Fruit fly (Drosophila melanogaster) whole organism, pupa: ENCODE results near the gene CG13300.

Experiments used
- CG12605 ChIP-seq: fragments of 200-800 bp; sonication (Bioruptor generic); IDR thresholded peaks from 2 replicates; pipeline ENCODE4 v1.3.6; 2022; ENCODE audit warnings: missing biosample characterization, missing genetic modification characterization
- CG17806 ChIP-seq: fragments of 200-800 bp; sonication (Bioruptor generic); optimal IDR thresholded peaks from 2 replicates; lab custom pipeline; 2018; ENCODE audit warnings: missing biosample characterization, mild to moderate bottlenecking, missing genetic modification characterization, moderate library complexity
- CG34367 ChIP-seq: fragments of 200-800 bp; sonication (Bioruptor generic); optimal IDR thresholded peaks from 2 replicates; lab custom pipeline; 2018; ENCODE audit warnings: missing biosample characterization, mild to moderate bottlenecking, missing genetic modification characterization
- CG4496 ChIP-seq: fragments of 200-800 bp; sonication (Bioruptor generic); IDR thresholded peaks from 3 replicates; pipeline ENCODE4 v1.3.6; 2022; ENCODE audit warnings: missing biosample characterization, missing genetic modification characterization
- CG8159 ChIP-seq: fragments of 200-800 bp; sonication (Bioruptor generic); optimal IDR thresholded peaks from 3 replicates; lab custom pipeline; 2018; ENCODE audit warnings: missing biosample characterization, mild to moderate bottlenecking, missing genetic modification characterization, moderate library complexity
- CG8301 ChIP-seq: fragments of 200-800 bp; sonication (Bioruptor generic); optimal IDR thresholded peaks from 2 replicates; lab custom pipeline; 2018; ENCODE audit warnings: missing biosample characterization, mild to moderate bottlenecking, missing genetic modification characterization
- D1 ChIP-seq: fragments of 200-800 bp; sonication (Bioruptor generic); optimal IDR thresholded peaks from 2 replicates; lab custom pipeline; 2018; ENCODE audit warnings: missing biosample characterization, mild to moderate bottlenecking, missing genetic modification characterization, moderate library complexity
- EcR ChIP-seq: fragments of 200-800 bp; sonication (Bioruptor generic); optimal IDR thresholded peaks from 3 replicates; lab custom pipeline; 2019; ENCODE audit warnings: missing biosample characterization, missing genetic modification characterization, mild to moderate bottlenecking, moderate library complexity, missing genetic modification reagents
- Ets98B ChIP-seq: fragments of 200-800 bp; sonication (Bioruptor generic); IDR thresholded peaks from 2 replicates; pipeline ENCODE4 v1.3.6; 2022; ENCODE audit warnings: missing biosample characterization, missing genetic modification characterization
- Pif1A ChIP-seq: fragments of 200-800 bp; sonication (Bioruptor generic); optimal IDR thresholded peaks from 3 replicates; lab custom pipeline; 2016; ENCODE audit warnings: missing biosample characterization, missing genetic modification characterization
- fd96Ca ChIP-seq: fragments of 200-800 bp; sonication (Bioruptor generic); IDR thresholded peaks from 3 replicates; pipeline ENCODE4 v1.3.6; 2022; ENCODE audit warnings: missing biosample characterization, missing genetic modification characterization
- gl ChIP-seq: fragments of 200-800 bp; sonication (Bioruptor generic); optimal IDR thresholded peaks from 2 replicates; lab custom pipeline; 2018; ENCODE audit warnings: missing biosample characterization, mild to moderate bottlenecking, missing genetic modification characterization
- rn ChIP-seq: fragments of 200-800 bp; sonication (Bioruptor generic); IDR thresholded peaks from 2 replicates; pipeline ENCODE4 v1.3.6; 2022; ENCODE audit warnings: missing biosample characterization, missing genetic modification characterization

DNA sequence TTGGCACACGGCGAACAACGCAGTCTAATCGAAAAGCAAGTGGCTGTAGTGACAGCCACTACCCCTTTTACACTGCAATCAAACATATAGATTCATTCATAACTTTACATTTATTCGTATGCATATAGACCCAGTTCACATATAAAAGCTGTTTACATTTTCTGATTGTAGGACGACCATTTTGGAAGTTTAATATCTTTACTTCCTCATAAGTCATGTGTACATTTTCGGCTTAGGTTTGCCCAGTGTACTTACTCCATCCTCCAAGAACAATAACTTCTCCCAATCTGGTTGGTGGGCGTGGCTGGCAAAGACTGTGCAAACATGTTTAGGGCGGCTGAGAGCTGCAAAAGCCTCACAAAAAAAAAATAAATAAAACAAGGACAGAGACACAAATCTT lies 13.9 kb downstream of the CG13300 start:
- peak; percentile 22 for TF ChIP-seq CG8159 (tag; lab: Kevin White, UChicago)
- no peak for TF ChIP-seq rn
- TF ChIP-seq CG8301 (tag; lab: Kevin White, UChicago), result peak; percentile 8
- no peak for TF ChIP-seq CG34367
- no peak for TF ChIP-seq D1 (tag; lab: Kevin White, UChicago)
- TF ChIP-seq fd96Ca (GFP tag; lab: Robert Waterston, UW), result no peak
- no peak for TF ChIP-seq Pif1A (GFP tag; lab: Kevin White, UChicago)
- TF ChIP-seq CG12605 (GFP tag; lab: Robert Waterston, UW), result no peak
- no peak for TF ChIP-seq Ets98B (GFP tag; lab: Robert Waterston, UW)
- no peak for TF ChIP-seq EcR (GFP tag; lab: Kevin White, UChicago)
- TF ChIP-seq gl, result no peak
- no peak for TF ChIP-seq CG4496 (GFP tag; lab: Robert Waterston, UW)
- TF ChIP-seq CG17806 (tag; lab: Kevin White, UChicago), result peak; percentile 39
